Worm (Caenorhabditis elegans) whole organism, midembryonic: ENCODE results near the gene srbc-78.

Experiments used
- flt-1 ChIP-seq: fragments of 200-800 bp; sonication (Bioruptor generic); IDR thresholded peaks from 2 replicates; pipeline ENCODE4 v1.3.6; 2022; ENCODE audit warnings: missing genetic modification characterization, missing compliant biosample characterization
- ref-1 ChIP-seq: fragments of 200-800 bp; sonication (Bioruptor generic); conservative IDR thresholded peaks from 2 replicates; pipeline ENCODE4 v1.3.6; 2022; ENCODE audit warnings: missing genetic modification reagents, missing genetic modification characterization, missing compliant biosample characterization
- tab-1 ChIP-seq: fragments of 200-800 bp; sonication (Bioruptor generic); IDR thresholded peaks from 2 replicates; pipeline ENCODE4 v1.3.6; 2022; ENCODE audit warnings: missing genetic modification characterization, missing compliant biosample characterization
- ztf-23 ChIP-seq: fragments of 200-800 bp; sonication (Bioruptor generic); IDR thresholded peaks from 2 replicates; pipeline ENCODE4 v1.3.6; 2022; ENCODE audit warnings: missing genetic modification reagents, missing genetic modification characterization, missing compliant biosample characterization

DNA sequence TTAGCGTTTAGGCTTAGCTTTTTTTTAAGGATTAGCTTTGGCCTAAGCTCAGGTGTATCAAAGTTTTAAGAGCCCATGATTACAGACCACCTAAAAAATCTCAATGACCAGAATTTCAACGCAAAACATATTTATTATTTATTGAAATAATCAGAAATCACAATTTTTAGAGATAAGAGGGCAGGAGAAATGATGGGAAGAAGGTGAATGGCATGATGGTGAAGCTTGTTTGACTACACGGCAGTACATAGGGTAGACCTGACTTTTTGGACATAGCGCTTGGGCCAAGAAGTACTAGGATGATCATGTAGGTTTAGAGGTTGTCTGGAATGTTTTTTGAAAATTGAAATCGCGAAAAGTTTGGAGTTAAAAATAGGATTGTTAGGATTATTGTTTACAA is 10.6 kb upstream of the srbc-78 start:
- TF ChIP-seq ztf-23 (GFP tag; lab: Robert Waterston, UW): no peak
- no peak for TF ChIP-seq tab-1 (GFP tag; lab: Robert Waterston, UW)
- no peak for TF ChIP-seq flt-1 (GFP tag; lab: Robert Waterston, UW)
- TF ChIP-seq ref-1: no peak
